Fruit fly (Drosophila melanogaster) whole organism, wandering third instar larva: ENCODE results near the gene fog.

Source experiments
- Abd-B ChIP-seq: fragments of >200 bp; optimal IDR thresholded peaks from 2 replicates; lab custom pipeline; 2017; ENCODE audit warnings: missing biosample characterization, missing genetic modification characterization
- CG32264 ChIP-seq: fragments of 200-800 bp; sonication (Bioruptor generic); optimal IDR thresholded peaks from 2 replicates; lab custom pipeline; 2016; ENCODE audit warnings: missing biosample characterization, missing genetic modification characterization
- CG9705 ChIP-seq: fragments of 200-800 bp; sonication (Bioruptor generic); optimal IDR thresholded peaks from 2 replicates; lab custom pipeline; 2018; ENCODE audit warnings: missing biosample characterization, mild to moderate bottlenecking, missing genetic modification characterization
- CrebA ChIP-seq: fragments of 200-800 bp; sonication (Bioruptor generic); optimal IDR thresholded peaks from 2 replicates; lab custom pipeline; 2016; ENCODE audit warnings: missing biosample characterization, mild to moderate bottlenecking, missing genetic modification characterization, borderline replicate concordance
- Dfd ChIP-seq: fragments of >200 bp; optimal IDR thresholded peaks from 2 replicates; lab custom pipeline; 2017; ENCODE audit warnings: missing biosample characterization, missing genetic modification characterization
- Dif ChIP-seq: fragments of 200-275, 200-300 bp; sonication (Bioruptor generic); optimal IDR thresholded peaks from 2 replicates; lab custom pipeline; 2018; ENCODE audit warnings: missing biosample characterization, missing genetic modification characterization; ENCODE audit not compliant: partially characterized antibody
- GATAd ChIP-seq: sonication (Bioruptor generic); optimal IDR thresholded peaks from 2 replicates; lab custom pipeline; 2016; ENCODE audit warnings: missing biosample characterization, missing genetic modification characterization
- HLH106 ChIP-seq: fragments of 200-800 bp; optimal IDR thresholded peaks from 3 replicates; lab custom pipeline; 2019; ENCODE audit warnings: missing biosample characterization, mild to moderate bottlenecking, missing genetic modification characterization, moderate library complexity
- Hr78 ChIP-seq: fragments of >200 bp; optimal IDR thresholded peaks from 2 replicates; lab custom pipeline; 2017; ENCODE audit warnings: missing biosample characterization, missing genetic modification characterization
- Hr83 ChIP-seq: fragments of 200-300 bp; sonication (Bioruptor generic); optimal IDR thresholded peaks from 2 replicates; lab custom pipeline; 2016; ENCODE audit warnings: missing biosample characterization, mild to moderate bottlenecking, missing genetic modification characterization, moderate library complexity; ENCODE audit not compliant: poor library complexity, severe bottlenecking
- Mio ChIP-seq: sonication (Bioruptor generic); optimal IDR thresholded peaks from 2 replicates; lab custom pipeline; 2016; ENCODE audit warnings: missing biosample characterization, missing genetic modification characterization
- Myc ChIP-seq: fragments of >200 bp; optimal IDR thresholded peaks from 2 replicates; lab custom pipeline; 2017
- OdsH ChIP-seq: fragments of 200-800 bp; sonication (Bioruptor generic); optimal IDR thresholded peaks from 2 replicates; lab custom pipeline; 2016; ENCODE audit warnings: missing biosample characterization, mild to moderate bottlenecking, missing genetic modification characterization
- Rel ChIP-seq, 2 experiments: fragments of 200-800 bp; sonication (Bioruptor generic) in 1 of 2; optimal IDR thresholded peaks; 2 replicates in 1 of 2; 3 replicates in 1 of 2; lab custom pipeline; 2016 to 2019; ENCODE audit warnings: mild to moderate bottlenecking in 2 of 2, missing biosample characterization in 2 of 2, missing genetic modification characterization in 2 of 2, moderate library complexity in 1 of 2
- Sp1 ChIP-seq: fragments of 200-800 bp; sonication (Bioruptor generic); optimal IDR thresholded peaks from 3 replicates; lab custom pipeline; 2019; ENCODE audit warnings: missing biosample characterization, mild to moderate bottlenecking, missing genetic modification characterization, moderate library complexity
- br ChIP-seq: fragments of 200-800 bp; sonication (Bioruptor generic); optimal IDR thresholded peaks from 2 replicates; lab custom pipeline; 2016; ENCODE audit warnings: missing biosample characterization, missing genetic modification characterization
- dl ChIP-seq, 2 experiments: fragments of 175-275, 200-275 bp in 1 of 2; fragments of 200-275 bp in 1 of 2; sonication (Bioruptor generic); optimal IDR thresholded peaks; lab custom pipeline; 2018; ENCODE audit warnings: mild to moderate bottlenecking in 2 of 2, missing biosample characterization in 2 of 2, missing genetic modification characterization in 2 of 2, moderate library complexity in 2 of 2; ENCODE audit not compliant: partially characterized antibody in 2 of 2, insufficient read depth in 1 of 2
- dmrt93B ChIP-seq: fragments of 200-800 bp; sonication (Bioruptor generic); optimal IDR thresholded peaks from 2 replicates; lab custom pipeline; 2018; ENCODE audit warnings: missing biosample characterization, mild to moderate bottlenecking, missing genetic modification characterization
- dsf ChIP-seq: sonication (Bioruptor generic); optimal IDR thresholded peaks from 2 replicates; lab custom pipeline; 2016; ENCODE audit warnings: missing biosample characterization, missing genetic modification characterization, borderline replicate concordance
- ey ChIP-seq: fragments of 200-800 bp; sonication (Bioruptor generic); optimal IDR thresholded peaks from 2 replicates; lab custom pipeline; 2016; ENCODE audit warnings: missing biosample characterization, missing genetic modification characterization
- foxo ChIP-seq, 2 experiments: fragments of 200-800 bp; sonication (Bioruptor generic); optimal IDR thresholded peaks; 2 replicates in 1 of 2; 3 replicates in 1 of 2; lab custom pipeline; 2016 to 2017; ENCODE audit warnings: missing biosample characterization in 2 of 2, missing genetic modification characterization in 2 of 2
- fru ChIP-seq: fragments of 200-800 bp; sonication (Bioruptor generic); optimal IDR thresholded peaks from 3 replicates; lab custom pipeline; 2016; ENCODE audit warnings: missing biosample characterization, mild to moderate bottlenecking, missing genetic modification characterization
- h ChIP-seq: fragments of 200-800 bp; sonication (Bioruptor generic); optimal IDR thresholded peaks from 3 replicates; lab custom pipeline; 2016; ENCODE audit warnings: missing biosample characterization, mild to moderate bottlenecking, missing genetic modification characterization
- lola ChIP-seq: fragments of >200 bp; optimal IDR thresholded peaks from 2 replicates; lab custom pipeline; 2017; ENCODE audit warnings: missing biosample characterization, missing genetic modification characterization
- pan ChIP-seq: fragments of >200 bp; optimal IDR thresholded peaks from 2 replicates; lab custom pipeline; 2017
- psq ChIP-seq: fragments of 200-800 bp; sonication (Bioruptor generic); optimal IDR thresholded peaks from 3 replicates; lab custom pipeline; 2017; ENCODE audit warnings: missing biosample characterization, mild to moderate bottlenecking, missing genetic modification characterization, moderate library complexity
- rgr ChIP-seq: fragments of 200-800 bp; sonication (Bioruptor generic); optimal IDR thresholded peaks from 3 replicates; lab custom pipeline; 2016; ENCODE audit warnings: missing biosample characterization, mild to moderate bottlenecking, missing genetic modification characterization
- sage ChIP-seq: fragments of 200-800 bp; sonication (Bioruptor generic); optimal IDR thresholded peaks from 2 replicates; lab custom pipeline; 2016; ENCODE audit warnings: missing biosample characterization, mild to moderate bottlenecking, missing genetic modification characterization
- sv ChIP-seq: fragments of 200-800 bp; sonication (Bioruptor generic); optimal IDR thresholded peaks from 3 replicates; lab custom pipeline; 2016; ENCODE audit warnings: missing biosample characterization, missing genetic modification characterization
- tai ChIP-seq: sonication (Bioruptor generic); optimal IDR thresholded peaks from 2 replicates; lab custom pipeline; 2016; ENCODE audit warnings: missing biosample characterization, missing genetic modification characterization
- usp ChIP-seq: fragments of >200 bp; optimal IDR thresholded peaks from 2 replicates; lab custom pipeline; 2017; ENCODE audit warnings: missing biosample characterization, missing genetic modification characterization
- woc ChIP-seq: sonication (Bioruptor generic); optimal IDR thresholded peaks from 2 replicates; lab custom pipeline; 2016; ENCODE audit warnings: missing biosample characterization, mild to moderate bottlenecking, missing genetic modification characterization

Gene fog

DNA sequence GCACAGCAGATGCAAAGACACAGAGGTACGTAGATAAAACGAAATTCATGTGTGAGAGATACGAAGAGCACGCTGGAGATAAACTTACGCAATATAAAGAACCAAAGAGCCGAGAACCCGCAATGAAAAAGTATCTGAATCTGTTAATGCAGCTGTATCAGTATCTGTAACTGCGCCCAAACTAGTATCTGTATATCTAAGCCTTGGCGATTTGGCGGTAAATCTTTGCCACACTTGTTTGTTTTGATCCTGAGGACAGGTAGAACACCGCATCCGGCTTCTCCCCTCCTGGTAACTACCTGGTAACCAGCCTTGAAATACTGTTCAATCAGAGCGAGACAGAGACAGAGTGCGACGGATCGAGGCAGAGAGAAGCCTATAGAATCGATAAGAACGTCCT, 18.6 kb downstream of the fog start:
- TF ChIP-seq usp (GFP tag; lab: Kevin White, UChicago): no peak
- no peak for TF ChIP-seq Dfd (GFP tag; lab: Kevin White, UChicago)
- no peak for TF ChIP-seq h (GFP tag; lab: Kevin White, UChicago)
- no peak for TF ChIP-seq CG9705 (GFP tag; lab: Kevin White, UChicago)
- no peak for TF ChIP-seq psq (GFP tag; lab: Kevin White, UChicago)
- no peak for TF ChIP-seq GATAd
- TF ChIP-seq Abd-B (GFP tag; lab: Kevin White, UChicago): no peak
- TF ChIP-seq sv (GFP tag; lab: Kevin White, UChicago): no peak
- no peak for TF ChIP-seq OdsH (GFP tag; lab: Kevin White, UChicago)
- TF ChIP-seq fru: no peak

DNA sequence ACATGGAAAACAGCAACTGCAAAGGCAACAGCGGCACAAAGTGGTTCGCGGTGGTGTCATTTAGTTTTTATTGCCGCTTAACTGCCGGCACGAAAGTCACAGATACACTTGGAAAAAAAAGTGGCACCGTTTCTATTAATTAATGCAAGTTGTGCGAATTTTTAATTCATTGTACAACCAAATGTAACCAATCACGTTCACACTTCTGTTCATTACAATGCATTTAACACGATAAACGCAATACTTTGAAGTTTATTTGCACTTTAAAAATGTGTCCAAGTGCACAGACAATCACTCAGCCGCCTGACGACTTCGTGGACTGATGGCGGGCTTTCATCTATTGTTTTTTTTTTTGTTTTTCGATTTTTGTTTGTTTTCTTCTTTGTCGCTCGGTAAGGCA, 21.5 kb downstream of the fog start:
- TF ChIP-seq h (GFP tag; lab: Kevin White, UChicago) (peak; percentile 60), pan (lab: Kevin White, UChicago) (no peak), fru (peak; percentile 58), psq (GFP tag; lab: Kevin White, UChicago) (peak; percentile 6), foxo (GFP tag; optimal IDR thresholded peaks at IDR 0.05; lab: Kevin White, UChicago) (peak in 1 of 2 experiments; percentile 58), ey (GFP tag; lab: Kevin White, UChicago) (peak; percentile 25), HLH106 (tag; lab: Kevin White, UChicago) (peak; percentile 40), dmrt93B (GFP tag; lab: Kevin White, UChicago) (peak; percentile 14), br (GFP tag; lab: Kevin White, UChicago) (peak; percentile 26), Sp1 (peak; percentile 0), Rel (GFP tag; optimal IDR thresholded peaks at IDR 0.05; lab: Kevin White, UChicago) (no peak), Rel (tag; optimal IDR thresholded peaks at IDR 0.05; lab: Kevin White, UChicago) (no peak), woc (GFP tag; lab: Kevin White, UChicago) (peak; percentile 24), Hr78 (GFP tag; lab: Kevin White, UChicago) (no peak), rgr (GFP tag; lab: Kevin White, UChicago) (peak; percentile 47)

DNA sequence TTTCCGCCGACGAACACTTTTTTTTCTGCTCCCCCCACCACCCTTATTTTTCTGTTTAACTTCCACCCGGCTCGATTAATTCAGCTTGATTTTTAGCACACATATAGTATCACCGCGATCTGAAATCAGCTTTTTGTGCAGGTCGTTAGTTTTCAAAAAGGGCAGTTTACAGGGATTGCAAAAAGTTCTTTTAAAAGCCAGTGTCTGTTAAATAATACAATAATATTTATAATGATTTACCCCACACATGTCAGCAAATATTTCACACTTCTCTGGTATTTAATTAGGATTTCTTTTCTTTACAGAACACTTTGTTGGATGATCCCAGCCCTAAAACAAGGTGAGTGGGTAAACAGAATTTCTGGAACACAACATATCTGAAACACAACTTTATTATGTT, 22.9 kb downstream of the fog start, which contains the start of gene CG42346:
TSS of gene CG42346 (plus strand) at position 301 of the 400 bp plus-strand sequence.
- no peak for TF ChIP-seq Rel (GFP tag; optimal IDR thresholded peaks at IDR 0.05; lab: Kevin White, UChicago)
- TF ChIP-seq Rel (tag; optimal IDR thresholded peaks at IDR 0.05; lab: Kevin White, UChicago): no peak
- TF ChIP-seq dl (GFP tag; optimal IDR thresholded peaks at IDR 0.05; lab: Kevin White, UChicago; ENCODE audit: insufficient read depth in 1 of 2, partially characterized antibody in 2 of 2): no peak
- TF ChIP-seq OdsH (GFP tag; lab: Kevin White, UChicago): no peak
- TF ChIP-seq pan (lab: Kevin White, UChicago): no peak
- no peak for TF ChIP-seq sage (GFP tag; lab: Kevin White, UChicago)
- no peak for TF ChIP-seq foxo (GFP tag; optimal IDR thresholded peaks at IDR 0.05; lab: Kevin White, UChicago)
- TF ChIP-seq rgr (GFP tag; lab: Kevin White, UChicago): no peak
- no peak for TF ChIP-seq lola
- TF ChIP-seq br (GFP tag; lab: Kevin White, UChicago): no peak
- no peak for TF ChIP-seq woc (GFP tag; lab: Kevin White, UChicago)
- TF ChIP-seq Mio (GFP tag; lab: Kevin White, UChicago): no peak
- no peak for TF ChIP-seq usp (GFP tag; lab: Kevin White, UChicago)
- TF ChIP-seq Hr83 (GFP tag; lab: Kevin White, UChicago): no peak

DNA sequence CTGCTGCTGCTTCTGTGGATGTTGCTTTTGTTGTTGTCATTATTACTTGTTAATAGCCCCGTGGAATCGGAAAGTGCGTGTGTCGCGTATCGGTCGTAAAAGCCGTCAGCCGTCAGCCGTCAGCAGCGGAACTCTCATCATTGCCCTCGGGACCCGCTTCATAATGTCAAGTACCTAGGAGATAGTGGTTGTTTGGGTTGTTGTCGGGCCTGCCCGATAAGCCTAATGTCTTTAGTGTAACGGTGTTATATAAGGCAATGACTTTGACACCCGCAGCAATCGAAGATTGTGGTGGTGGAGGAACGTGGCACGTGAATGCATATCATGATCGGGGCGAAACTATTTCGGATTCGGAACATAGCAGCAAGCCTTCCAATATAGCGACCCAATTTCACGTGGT, 24.5 kb downstream of the fog start:
- TF ChIP-seq foxo (GFP tag; optimal IDR thresholded peaks at IDR 0.05; lab: Kevin White, UChicago): no peak
- TF ChIP-seq psq (GFP tag; lab: Kevin White, UChicago): no peak
- TF ChIP-seq Myc (lab: Kevin White, UChicago): no peak
- no peak for TF ChIP-seq dmrt93B (GFP tag; lab: Kevin White, UChicago)
- TF ChIP-seq OdsH (GFP tag; lab: Kevin White, UChicago): no peak
- no peak for TF ChIP-seq rgr (GFP tag; lab: Kevin White, UChicago)
- TF ChIP-seq CrebA (GFP tag; lab: Kevin White, UChicago): no peak
- TF ChIP-seq Sp1: no peak
- TF ChIP-seq dl (GFP tag; optimal IDR thresholded peaks at IDR 0.05; lab: Kevin White, UChicago; ENCODE audit: insufficient read depth in 1 of 2, partially characterized antibody in 2 of 2): no peak
- no peak for TF ChIP-seq Rel (GFP tag; optimal IDR thresholded peaks at IDR 0.05; lab: Kevin White, UChicago)
- no peak for TF ChIP-seq Rel (tag; optimal IDR thresholded peaks at IDR 0.05; lab: Kevin White, UChicago)
- TF ChIP-seq Dif: no peak
- no peak for TF ChIP-seq woc (GFP tag; lab: Kevin White, UChicago)
- TF ChIP-seq CG9705 (GFP tag; lab: Kevin White, UChicago): no peak
- no peak for TF ChIP-seq tai (GFP tag; lab: Kevin White, UChicago)
- no peak for TF ChIP-seq dsf (GFP tag; lab: Kevin White, UChicago)
- no peak for TF ChIP-seq Mio (GFP tag; lab: Kevin White, UChicago)
- TF ChIP-seq CG32264 (GFP tag; lab: Kevin White, UChicago): no peak
